Worm (Caenorhabditis elegans): Measurements from ENCODE around the gene ZK829.7.

DNA sequence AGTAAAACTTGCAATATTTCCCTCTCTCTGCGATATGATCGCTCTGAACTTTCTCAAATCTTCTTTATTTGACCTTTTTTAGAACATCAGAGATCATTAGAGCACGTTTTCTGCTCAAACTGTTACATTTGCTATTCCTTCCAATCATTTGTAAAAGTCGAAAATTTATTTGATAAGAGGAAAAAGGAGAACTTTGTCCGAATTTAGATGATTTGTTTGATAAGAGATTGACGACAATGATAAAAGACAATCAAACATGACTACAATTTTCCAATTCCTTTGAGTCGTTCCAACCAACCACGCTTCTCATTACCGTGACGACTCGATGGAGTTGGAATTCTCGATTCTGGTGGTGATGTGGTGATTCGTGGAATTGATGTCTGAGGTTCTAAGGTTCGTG is 43.4 kb downstream of the ZK829.7 start:
- TF ChIP-seq tbx-2 (tag; optimal IDR thresholded peaks at IDR 0.05) (no peak), unc-55 (GFP tag; optimal IDR thresholded peaks at IDR 0.05) (no peak), eyg-1 (tag; optimal IDR thresholded peaks at IDR 0.05) (no peak), Y22D7AL.16 (tag; optimal IDR thresholded peaks at IDR 0.05) (no peak), pat-9 (tag; optimal IDR thresholded peaks at IDR 0.05) (no peak), pha-2 (tag; optimal IDR thresholded peaks at IDR 0.05) (no peak), npax-4 (tag; optimal IDR thresholded peaks at IDR 0.05) (no peak), zip-5 (tag; optimal IDR thresholded peaks at IDR 0.05) (no peak), nhr-11 (tag; optimal IDR thresholded peaks at IDR 0.05) (no peak), rnt-1 (tag; optimal IDR thresholded peaks at IDR 0.05) (no peak), fkh-10 (GFP tag; optimal IDR thresholded peaks at IDR 0.05) (no peak), pag-3 (tag; optimal IDR thresholded peaks at IDR 0.05; ENCODE audit: borderline replicate concordance) (no peak)
